Fruit fly (Drosophila melanogaster): Measurements from ENCODE around the gene CG15695.

The CG15695 gene

dm6 chr3R:20850395-20851039 is 8.6 kb downstream of the CG15695 start, which contains the start of gene RpS30 (continued):
- TF ChIP-seq CG14050 (GFP tag; IDR thresholded peaks at IDR 0.05) (no peak), wdn (GFP tag; IDR thresholded peaks at IDR 0.05) (no peak), CG12236 (GFP tag; optimal IDR thresholded peaks at IDR 0.05) (no peak), Nf-YB (GFP tag; optimal IDR thresholded peaks at IDR 0.05) (peak; percentile 44), zf30C (GFP tag; optimal IDR thresholded peaks at IDR 0.05) (no peak), dmrt11E (tag; optimal IDR thresholded peaks at IDR 0.05) (peak; percentile 48), Deaf1 (tag; optimal IDR thresholded peaks at IDR 0.05) (no peak), CG9797 (GFP tag; optimal IDR thresholded peaks at IDR 0.05) (peak; percentile 94), CG10565 (GFP tag; optimal IDR thresholded peaks at IDR 0.05) (no peak), CG16813 (GFP tag; IDR thresholded peaks at IDR 0.05; ENCODE audit: partially characterized antibody) (peak; percentile 98), CG32532 (GFP tag; IDR thresholded peaks at IDR 0.05) (peak; percentile 69), knrl (GFP tag; IDR thresholded peaks at IDR 0.05; ENCODE audit: partially characterized antibody) (peak; percentile 96), pzg (GFP tag; optimal IDR thresholded peaks at IDR 0.05) (peak; percentile 99), pita (GFP tag; optimal IDR thresholded peaks at IDR 0.05) (no peak), Meics (GFP tag; optimal IDR thresholded peaks at IDR 0.05) (peak; percentile 38), Hmx (GFP tag; optimal IDR thresholded peaks at IDR 0.05) (no peak), CG12071 (GFP tag; optimal IDR thresholded peaks at IDR 0.05) (no peak), pros (GFP tag; optimal IDR thresholded peaks at IDR 0.05) (no peak), Hand (GFP tag; optimal IDR thresholded peaks at IDR 0.05) (no peak), CG2678 (tag; optimal IDR thresholded peaks at IDR 0.05) (no peak), da (GFP tag; optimal IDR thresholded peaks at IDR 0.05) (no peak), CG9727 (GFP tag; optimal IDR thresholded peaks at IDR 0.05) (peak; percentile 51), H2.0 (GFP tag; IDR thresholded peaks at IDR 0.05) (no peak), Blimp-1 (GFP tag; optimal IDR thresholded peaks at IDR 0.05) (no peak), run (tag; optimal IDR thresholded peaks at IDR 0.05) (no peak), CG5953 (GFP tag; IDR thresholded peaks at IDR 0.05) (no peak), Sry-δ (GFP tag; optimal IDR thresholded peaks at IDR 0.05) (peak; percentile 95), Myb (GFP tag; optimal IDR thresholded peaks at IDR 0.05) (peak; percentile 98), CG2875 (GFP tag; optimal IDR thresholded peaks at IDR 0.05) (peak; percentile 19), CG8924 (tag; optimal IDR thresholded peaks at IDR 0.05) (peak; percentile 46), rib (GFP tag; IDR thresholded peaks at IDR 0.05) (0 out of 2 replicates have a peak, but pooled peaks have one; percentile 41), Hey (tag; optimal IDR thresholded peaks at IDR 0.05) (peak; percentile 69), dan (GFP tag; IDR thresholded peaks at IDR 0.05) (no peak), ab (GFP tag; optimal IDR thresholded peaks at IDR 0.05) (no peak), Antp (GFP tag; optimal IDR thresholded peaks at IDR 0.05) (no peak), CoRest (tag; optimal IDR thresholded peaks at IDR 0.05) (peak; percentile 68), usp (GFP tag; optimal IDR thresholded peaks at IDR 0.05) (no peak), onecut (GFP tag; IDR thresholded peaks at IDR 0.05) (peak; percentile 69), CG33213 (GFP tag; optimal IDR thresholded peaks at IDR 0.05) (peak; percentile 75), sna (GFP tag; IDR thresholded peaks at IDR 0.05; ENCODE audit: partially characterized antibody) (peak; percentile 91), Dp (GFP tag; optimal IDR thresholded peaks at IDR 0.05) (peak; percentile 61), CG9876 (GFP tag; optimal IDR thresholded peaks at IDR 0.05) (peak; percentile 43), NK7.1 (GFP tag; optimal IDR thresholded peaks at IDR 0.05) (no peak), hth (optimal IDR thresholded peaks at IDR 0.05) (no peak), zfh1 (GFP tag; IDR thresholded peaks at IDR 0.05) (no peak), Asciz (GFP tag; optimal IDR thresholded peaks at IDR 0.05) (no peak), bowl (GFP tag; IDR thresholded peaks at IDR 0.05) (no peak), D19B (GFP tag; optimal IDR thresholded peaks at IDR 0.05) (no peak), E2f1 (GFP tag; IDR thresholded peaks at IDR 0.05) (peak; percentile 25; the same call in 1 of the 2 replicates), vvl (GFP tag; IDR thresholded peaks at IDR 0.05) (peak; percentile 77), Dad (GFP tag; optimal IDR thresholded peaks at IDR 0.05) (peak; percentile 43)
